Worm (Caenorhabditis elegans): Measurements from ENCODE around the gene exp-1.

ce11 chrII:6115283-6115682 lies 45.6 kb downstream of the exp-1 start:
- no peak for TF ChIP-seq lin-35 (GFP tag; optimal IDR thresholded peaks at IDR 0.05)
- no peak for TF ChIP-seq sox-4 (tag; optimal IDR thresholded peaks at IDR 0.05)
- no peak for TF ChIP-seq hlh-17 (GFP tag; optimal IDR thresholded peaks at IDR 0.05; ENCODE audit: borderline replicate concordance)
- TF ChIP-seq unc-62 (GFP tag; optimal IDR thresholded peaks at IDR 0.05), result no peak
- no peak for TF ChIP-seq dpl-1 (GFP tag; optimal IDR thresholded peaks at IDR 0.05)
- TF ChIP-seq nhr-12 (tag; optimal IDR thresholded peaks at IDR 0.05), result no peak
- TF ChIP-seq jun-1 (tag; optimal IDR thresholded peaks at IDR 0.05), result no peak
- TF ChIP-seq mab-9 (GFP tag; IDR thresholded peaks at IDR 0.05), result no peak
- TF ChIP-seq lin-13 (GFP tag; optimal IDR thresholded peaks at IDR 0.05), result no peak
- no peak for TF ChIP-seq fos-1 (tag; optimal IDR thresholded peaks at IDR 0.05)
- TF ChIP-seq lsy-2 (tag; optimal IDR thresholded peaks at IDR 0.05), result no peak
